Worm (Caenorhabditis elegans) whole organism, L2 larva: Measurements from ENCODE around the gene F12D9.2.

Experiments
- aly-2 ChIP-seq: fragments of 150-350 bp; optimal IDR thresholded peaks from 2 replicates; lab custom pipeline; 2014; ENCODE audit warnings: missing biosample characterization, missing genetic modification characterization
- elt-1 ChIP-seq: fragments of 150-350 bp; optimal IDR thresholded peaks from 2 replicates; lab custom pipeline; 2014; ENCODE audit warnings: missing biosample characterization, missing genetic modification characterization
- fos-1 ChIP-seq: fragments of 150-350 bp; optimal IDR thresholded peaks from 2 replicates; lab custom pipeline; 2014; ENCODE audit warnings: missing biosample characterization, missing genetic modification characterization
- mdl-1 ChIP-seq, 2 experiments: fragments of 150-350 bp in 1 of 2; sonication (generic microtip) in 1 of 2; optimal IDR thresholded peaks; 2 replicates each; lab custom pipeline; 2017; ENCODE audit warnings: missing biosample characterization in 2 of 2, missing genetic modification characterization in 2 of 2
- nhr-25 ChIP-seq: fragments of 150-350 bp; sonication (generic microtip); optimal IDR thresholded peaks from 3 replicates; lab custom pipeline; 2014; ENCODE audit warnings: missing biosample characterization, missing genetic modification characterization
- nhr-6 ChIP-seq: fragments of 150-350 bp; optimal IDR thresholded peaks from 2 replicates; lab custom pipeline; 2014; ENCODE audit warnings: missing biosample characterization, missing genetic modification characterization
- unc-39 ChIP-seq: fragments of 150-350 bp; optimal IDR thresholded peaks from 2 replicates; lab custom pipeline; 2014; ENCODE audit warnings: missing biosample characterization, missing genetic modification characterization
- zag-1 ChIP-seq: fragments of 150-350 bp; optimal IDR thresholded peaks from 2 replicates; lab custom pipeline; 2014; ENCODE audit warnings: missing biosample characterization, missing genetic modification characterization

DNA sequence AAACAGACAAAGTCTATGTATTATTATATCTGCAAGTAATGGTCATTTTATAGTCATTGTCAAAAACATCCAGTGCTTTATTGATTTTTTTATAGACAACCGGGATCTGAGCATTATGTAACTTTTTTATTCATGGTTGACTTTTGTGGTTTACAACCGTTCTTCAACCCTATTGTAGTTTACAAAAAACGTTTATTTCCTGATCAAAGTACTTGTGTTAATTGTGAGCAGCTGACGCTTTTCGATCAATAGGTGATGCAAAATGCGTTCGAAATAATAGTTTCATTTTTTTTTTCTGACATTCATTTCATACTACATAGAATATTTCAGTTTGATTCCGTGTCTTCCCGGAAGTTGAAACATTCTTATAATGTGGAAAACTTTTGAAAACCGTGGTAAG lies 25.9 kb upstream of the F12D9.2 start, which contains the start of the genes K09E2.2 and K09E2.3:
- TF ChIP-seq zag-1 (tag; lab: Kevin White, UChicago), result no peak
- no peak for TF ChIP-seq fos-1 (tag; lab: Kevin White, UChicago)
- no peak for TF ChIP-seq nhr-6 (tag; lab: Kevin White, UChicago)
- TF ChIP-seq nhr-25, result no peak
- TF ChIP-seq unc-39 (tag; lab: Kevin White, UChicago), result no peak
- TF ChIP-seq mdl-1 (tag; optimal IDR thresholded peaks at IDR 0.05; lab: Kevin White, UChicago), result no peak
- no peak for TF ChIP-seq elt-1
- TF ChIP-seq aly-2 (tag; lab: Kevin White, UChicago), result no peak
